Worm (Caenorhabditis elegans): ENCODE data around the gene Y48A6B.9.

- no peak for TF ChIP-seq lin-13 (GFP tag; optimal IDR thresholded peaks at IDR 0.05)
- no peak for TF ChIP-seq R02D3.7 (tag; optimal IDR thresholded peaks at IDR 0.05)
Measured at ce11 chrIII:11076743-11077142, 43.8 kb downstream of the Y48A6B.9 start.

Data from whole organism, L2 larva.